Worm (Caenorhabditis elegans) whole organism, midembryonic: Measurements from ENCODE around the gene cyp-25A3.

ENCODE experiments used
- T22C8.4 ChIP-seq: fragments of 200-800 bp; sonication (Bioruptor generic); IDR thresholded peaks from 2 replicates; pipeline ENCODE4 v1.3.6; 2022; ENCODE audit warnings: missing genetic modification characterization, missing compliant biosample characterization
- flt-1 ChIP-seq: fragments of 200-800 bp; sonication (Bioruptor generic); IDR thresholded peaks from 2 replicates; pipeline ENCODE4 v1.3.6; 2022; ENCODE audit warnings: missing genetic modification characterization, missing compliant biosample characterization
- tab-1 ChIP-seq: fragments of 200-800 bp; sonication (Bioruptor generic); IDR thresholded peaks from 2 replicates; pipeline ENCODE4 v1.3.6; 2022; ENCODE audit warnings: missing genetic modification characterization, missing compliant biosample characterization

ce11 chrIII:3804422-3804821 is 35.1 kb downstream of the cyp-25A3 start, which contains the start of gene xbx-5:
- no peak for TF ChIP-seq tab-1 (GFP tag; lab: Robert Waterston, UW)
- no peak for TF ChIP-seq flt-1
- TF ChIP-seq T22C8.4, result no peak
